Worm (Caenorhabditis elegans): ENCODE data around the gene str-160.

ce11 chrV:1749053-1749452 is 14.4 kb downstream of the str-160 start, which contains the start of gene ZK697.8:
- TF ChIP-seq lsy-2 (tag; optimal IDR thresholded peaks at IDR 0.05) (no peak), nhr-11 (tag; optimal IDR thresholded peaks at IDR 0.05) (no peak), ZK337.2 (GFP tag; IDR thresholded peaks at IDR 0.05) (no peak)
